Worm (Caenorhabditis elegans) whole organism, L3 larva: ENCODE results near the gene srx-64.

ENCODE experiments used
- ceh-16 ChIP-seq: sonication (generic microtip); optimal IDR thresholded peaks from 2 replicates; lab custom pipeline; 2017; ENCODE audit warnings: missing biosample characterization, missing genetic modification characterization
- elt-1 ChIP-seq: fragments of 150-350 bp; optimal IDR thresholded peaks from 2 replicates; lab custom pipeline; 2014; ENCODE audit warnings: missing biosample characterization, missing genetic modification characterization
- fos-1 ChIP-seq: fragments of 150-350 bp; optimal IDR thresholded peaks from 2 replicates; lab custom pipeline; 2014; ENCODE audit warnings: missing biosample characterization, missing genetic modification characterization
- nhr-23 ChIP-seq: fragments of 150-350 bp; optimal IDR thresholded peaks from 2 replicates; lab custom pipeline; 2014; ENCODE audit warnings: missing biosample characterization, missing genetic modification reagents, missing genetic modification characterization
- snpc-4 ChIP-seq: fragments of 150-350 bp; optimal IDR thresholded peaks from 2 replicates; lab custom pipeline; 2014; ENCODE audit warnings: missing biosample characterization, missing genetic modification characterization

DNA sequence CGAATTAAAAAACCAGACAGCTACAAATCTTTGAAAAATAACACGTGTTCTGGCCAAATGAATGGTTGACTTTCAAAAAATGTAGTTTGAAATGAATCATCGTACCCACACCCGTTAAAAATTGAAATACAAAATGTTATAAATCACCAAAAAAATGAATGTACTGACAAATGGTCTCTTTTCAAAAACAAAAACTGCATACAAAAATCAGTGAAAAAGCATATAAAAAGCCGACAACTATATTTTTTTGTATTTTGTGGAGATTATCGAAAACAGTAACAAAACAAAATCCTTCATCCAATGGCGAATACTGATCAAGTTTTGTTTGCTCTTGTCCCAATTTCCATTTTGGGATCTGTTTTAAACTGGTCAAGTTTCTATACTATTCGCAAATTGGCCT is 9.9 kb upstream of the srx-64 start, which contains the start of gene srx-66:
- TF ChIP-seq nhr-23 (tag; lab: Kevin White, UChicago) (no peak), snpc-4 (tag; lab: Kevin White, UChicago) (no peak), elt-1 (tag; lab: Kevin White, UChicago) (no peak), fos-1 (no peak), ceh-16 (tag; lab: Kevin White, UChicago) (no peak)
